Worm (Caenorhabditis elegans) whole organism, L1 larva: ENCODE results near the gene str-129.

Source experiments
- ces-1 ChIP-seq: fragments of 150-350 bp; optimal IDR thresholded peaks from 2 replicates; lab custom pipeline; 2014; ENCODE audit warnings: missing biosample characterization, missing genetic modification reagents, missing genetic modification characterization
- lin-35 ChIP-seq, 2 experiments: fragments of 150-350 bp; optimal IDR thresholded peaks; 2 replicates each; lab custom pipeline; 2014; ENCODE audit warnings: missing biosample characterization in 2 of 2, missing genetic modification characterization in 2 of 2, missing genetic modification reagents in 2 of 2
- nhr-237 ChIP-seq: fragments of 150-350 bp; optimal IDR thresholded peaks from 2 replicates; lab custom pipeline; 2014; ENCODE audit warnings: missing biosample characterization, missing genetic modification characterization
- nhr-76 ChIP-seq: sonication (generic microtip); optimal IDR thresholded peaks from 2 replicates; lab custom pipeline; 2017; ENCODE audit warnings: missing biosample characterization, missing genetic modification characterization
- skn-1 ChIP-seq: fragments of 150-350 bp; optimal IDR thresholded peaks from 2 replicates; lab custom pipeline; 2014; ENCODE audit warnings: missing biosample characterization, missing genetic modification characterization
- snpc-4 ChIP-seq: fragments of 150-350 bp; optimal IDR thresholded peaks from 2 replicates; lab custom pipeline; 2014; ENCODE audit warnings: missing biosample characterization, missing genetic modification characterization
- unc-130 ChIP-seq: fragments of 150-350 bp; optimal IDR thresholded peaks from 2 replicates; lab custom pipeline; 2017; ENCODE audit warnings: missing biosample characterization, missing genetic modification characterization, inconsistent platforms
- unc-98 ChIP-seq: fragments of 200-800 bp; sonication (Bioruptor generic); IDR thresholded peaks from 2 replicates; pipeline ENCODE4 v1.3.6; 2022; ENCODE audit warnings: missing genetic modification characterization, missing compliant biosample characterization

ce11 chrV:8129252-8129651 lies 37.0 kb upstream of the str-129 start, which contains the start of gene spr-1:
- no peak for TF ChIP-seq snpc-4 (tag; lab: Kevin White, UChicago)
- no peak for TF ChIP-seq lin-35 (GFP tag; optimal IDR thresholded peaks at IDR 0.05; lab: Kevin White, UChicago)
- no peak for TF ChIP-seq unc-130 (tag; lab: Kevin White, UChicago)
- TF ChIP-seq skn-1 (tag; lab: Kevin White, UChicago), result no peak
- no peak for TF ChIP-seq ces-1 (GFP tag; lab: Kevin White, UChicago)
- no peak for TF ChIP-seq unc-98 (GFP tag; lab: Robert Waterston, UW)
- no peak for TF ChIP-seq nhr-237 (tag; lab: Kevin White, UChicago)
- TF ChIP-seq nhr-76 (tag; lab: Kevin White, UChicago), result no peak
